Fruit fly (Drosophila melanogaster): ENCODE results near the gene CG11151.

The CG11151 gene

DNA sequence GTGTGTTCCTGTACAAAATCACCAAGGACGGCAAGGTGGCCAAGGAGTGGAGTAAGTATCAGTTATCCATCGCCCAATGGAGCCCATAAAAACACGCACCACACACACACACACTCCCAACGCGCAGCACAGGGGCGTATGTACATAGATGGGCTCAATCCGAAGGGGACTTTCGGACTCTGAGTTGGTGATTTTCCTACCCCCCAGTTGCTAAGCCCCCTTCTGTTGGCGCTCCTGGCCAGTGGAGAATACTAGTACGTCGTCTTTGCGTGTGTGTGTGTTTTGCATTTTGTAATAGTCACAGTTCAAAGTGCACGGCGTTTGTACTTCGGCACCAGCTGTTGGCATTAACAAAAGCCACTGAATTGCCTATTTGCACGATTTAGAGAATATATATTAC lies 518 bp downstream of the CG11151 start (continued):
- no peak for TF ChIP-seq CG42726 (GFP tag; IDR thresholded peaks at IDR 0.05; ENCODE audit: partially characterized antibody)
- peak; percentile 92 for TF ChIP-seq Drgx (GFP tag; IDR thresholded peaks at IDR 0.05)
- peak; percentile 80 for TF ChIP-seq CG4730 (GFP tag; IDR thresholded peaks at IDR 0.05)
- peak; percentile 74; the same call in 2 of the 3 replicates for TF ChIP-seq CG6175 (GFP tag; IDR thresholded peaks at IDR 0.05)
- peak; percentile 78 for TF ChIP-seq CG5953 (GFP tag; IDR thresholded peaks at IDR 0.05)
- TF ChIP-seq schlank (tag; optimal IDR thresholded peaks at IDR 0.05): peak; percentile 62
- TF ChIP-seq mam (GFP tag; optimal IDR thresholded peaks at IDR 0.05): peak; percentile 74
- TF ChIP-seq bowl (GFP tag; IDR thresholded peaks at IDR 0.05): peak; percentile 74
- TF ChIP-seq CG9437 (GFP tag; optimal IDR thresholded peaks at IDR 0.05): no peak
- TF ChIP-seq hbn (GFP tag; IDR thresholded peaks at IDR 0.05; ENCODE audit: partially characterized antibody): no peak
- TF ChIP-seq CG3163 (GFP tag; optimal IDR thresholded peaks at IDR 0.05): no peak
- no peak for TF ChIP-seq fd102C (GFP tag; optimal IDR thresholded peaks at IDR 0.05)
- peak; percentile 25 for TF ChIP-seq CG18476 (GFP tag; optimal IDR thresholded peaks at IDR 0.05)
- peak; percentile 69 for TF ChIP-seq repo (GFP tag; optimal IDR thresholded peaks at IDR 0.05)
- peak; percentile 97 for TF ChIP-seq Ets65A (GFP tag)
- 0 out of 2 replicates have a peak, but pooled peaks have one; percentile 15 for TF ChIP-seq crol (GFP tag; IDR thresholded peaks at IDR 0.05)
- no peak for TF ChIP-seq br (optimal IDR thresholded peaks at IDR 0.05)
- no peak for TF ChIP-seq CG2116 (GFP tag; optimal IDR thresholded peaks at IDR 0.05)
- peak; percentile 46 for TF ChIP-seq dmrt11E (tag; optimal IDR thresholded peaks at IDR 0.05)
- TF ChIP-seq Hmr (GFP tag; optimal IDR thresholded peaks at IDR 0.05): peak; percentile 79
- TF ChIP-seq CG12744 (GFP tag; optimal IDR thresholded peaks at IDR 0.05): peak; percentile 78
- TF ChIP-seq sc (optimal IDR thresholded peaks at IDR 0.05): no peak
- peak; percentile 15 for TF ChIP-seq sc (GFP tag; optimal IDR thresholded peaks at IDR 0.05)
- peak; percentile 78 for TF ChIP-seq CG7786 (GFP tag; optimal IDR thresholded peaks at IDR 0.05)
- TF ChIP-seq Nf-YA (GFP tag; IDR thresholded peaks at IDR 0.05): peak; percentile 33; the same call in 1 of the 2 replicates
- TF ChIP-seq CG12236 (GFP tag; optimal IDR thresholded peaks at IDR 0.05): peak; percentile 49
- no peak for TF ChIP-seq emc (GFP tag; optimal IDR thresholded peaks at IDR 0.05)
- TF ChIP-seq HHEX (GFP tag; optimal IDR thresholded peaks at IDR 0.05): peak; percentile 80
- TF ChIP-seq Mes4 (GFP tag; optimal IDR thresholded peaks at IDR 0.05): peak; percentile 58
- peak; percentile 46; the same call in 1 of the 2 replicates for TF ChIP-seq Awh (GFP tag; IDR thresholded peaks at IDR 0.05)
- TF ChIP-seq CkIIα-i1 (GFP tag; IDR thresholded peaks at IDR 0.05): no peak
- TF ChIP-seq CG31441 (GFP tag; IDR thresholded peaks at IDR 0.05): no peak; the same call in 1 of the 2 replicates
- peak in 1 of 2 experiments; percentile 12 for TF ChIP-seq Eip74EF (GFP tag; optimal IDR thresholded peaks at IDR 0.05)
- TF ChIP-seq ems (GFP tag; optimal IDR thresholded peaks at IDR 0.05): peak; percentile 42
- no peak for TF ChIP-seq Lhr (GFP tag; optimal IDR thresholded peaks at IDR 0.05)
- TF ChIP-seq Hsf (GFP tag; optimal IDR thresholded peaks at IDR 0.05): peak; percentile 80
- peak; percentile 66 for TF ChIP-seq CG12391 (tag; optimal IDR thresholded peaks at IDR 0.05)
- TF ChIP-seq CG8765 (GFP tag; IDR thresholded peaks at IDR 0.05): peak; percentile 69
- peak; percentile 84 for TF ChIP-seq NfI (GFP tag; optimal IDR thresholded peaks at IDR 0.05)
- TF ChIP-seq slou (GFP tag; optimal IDR thresholded peaks at IDR 0.05): peak; percentile 1
- no peak; the same call in 2 of the 3 replicates for TF ChIP-seq CG17361 (GFP tag; IDR thresholded peaks at IDR 0.05)
- TF ChIP-seq CG2889 (GFP tag; IDR thresholded peaks at IDR 0.05): peak; percentile 71; the same call in 1 of the 3 replicates
- TF ChIP-seq cg (GFP tag; optimal IDR thresholded peaks at IDR 0.05): peak; percentile 79
- peak; percentile 75 for TF ChIP-seq stc (GFP tag; IDR thresholded peaks at IDR 0.05)
- TF ChIP-seq CG1832 (GFP tag; optimal IDR thresholded peaks at IDR 0.05): no peak
- no peak for TF ChIP-seq CG13287 (GFP tag; IDR thresholded peaks at IDR 0.05; ENCODE audit: partially characterized antibody)
- 0 out of 3 replicates have a peak, but pooled peaks have one; percentile 30 for TF ChIP-seq CG11093 (GFP tag; IDR thresholded peaks at IDR 0.05)
- peak; percentile 21 for TF ChIP-seq CG33557 (GFP tag; optimal IDR thresholded peaks at IDR 0.05)
- TF ChIP-seq slp2 (GFP tag; optimal IDR thresholded peaks at IDR 0.05): peak; percentile 39
- no peak for TF ChIP-seq CG15479 (GFP tag; optimal IDR thresholded peaks at IDR 0.05)
- peak; percentile 41; the same call in 1 of the 2 replicates for TF ChIP-seq CG32767 (GFP tag; IDR thresholded peaks at IDR 0.05)
